Fruit fly (Drosophila melanogaster) whole organism, adult: ENCODE data around the gene CG8159.

Experiments
- CG11617 ChIP-seq: fragments of 200-800 bp; sonication (Bioruptor generic); optimal IDR thresholded peaks from 2 replicates; lab custom pipeline; 2017; ENCODE audit warnings: mild to moderate bottlenecking, missing biosample characterization, missing genetic modification reagents, missing genetic modification characterization
- CG7045 ChIP-seq: fragments of 200-800 bp; sonication (Bioruptor generic); optimal IDR thresholded peaks from 2 replicates; lab custom pipeline; 2017; ENCODE audit warnings: missing biosample characterization, mild to moderate bottlenecking, missing genetic modification characterization
- CG7101 ChIP-seq: fragments of 200-800 bp; sonication (Bioruptor generic); optimal IDR thresholded peaks from 2 replicates; lab custom pipeline; 2018; ENCODE audit warnings: missing biosample characterization, mild to moderate bottlenecking, missing genetic modification characterization, moderate library complexity
- Clk ChIP-seq: fragments of 200-800 bp; sonication (Bioruptor generic); optimal IDR thresholded peaks from 2 replicates; lab custom pipeline; 2017; ENCODE audit warnings: missing biosample characterization, missing genetic modification characterization
- Crg-1 ChIP-seq: fragments of 200-800 bp; sonication (Bioruptor generic); optimal IDR thresholded peaks from 2 replicates; lab custom pipeline; 2016; ENCODE audit warnings: missing biosample characterization, missing genetic modification characterization
- Mnt ChIP-seq: fragments of 200-800 bp; sonication (Bioruptor generic); optimal IDR thresholded peaks from 2 replicates; lab custom pipeline; 2016; ENCODE audit warnings: missing biosample characterization, mild to moderate bottlenecking, missing genetic modification characterization
- bab1 ChIP-seq: fragments of 200-800 bp; sonication (Bioruptor generic); optimal IDR thresholded peaks from 3 replicates; lab custom pipeline; 2019; ENCODE audit warnings: missing biosample characterization, mild to moderate bottlenecking, missing genetic modification characterization, moderate library complexity
- kay ChIP-seq: fragments of 200-800 bp; sonication (Bioruptor generic); peaks from one replicate; lab custom pipeline; 2016; ENCODE audit warnings: missing biosample characterization, missing genetic modification characterization, borderline replicate concordance

Gene CG8159

dm6 chr3R:8769094-8769493 is 42.4 kb downstream of the CG8159 start, which contains the start of gene CG8236:
TSS of gene CG8236 (plus strand) at chr3R:8769394.
- TF ChIP-seq CG7101 (tag; lab: Kevin White, UChicago): no peak
- TF ChIP-seq Crg-1 (GFP tag; lab: Kevin White, UChicago): no peak
- no peak for TF ChIP-seq bab1
- TF ChIP-seq Clk: no peak
- TF ChIP-seq Mnt (GFP tag; lab: Kevin White, UChicago): no peak

DNA sequence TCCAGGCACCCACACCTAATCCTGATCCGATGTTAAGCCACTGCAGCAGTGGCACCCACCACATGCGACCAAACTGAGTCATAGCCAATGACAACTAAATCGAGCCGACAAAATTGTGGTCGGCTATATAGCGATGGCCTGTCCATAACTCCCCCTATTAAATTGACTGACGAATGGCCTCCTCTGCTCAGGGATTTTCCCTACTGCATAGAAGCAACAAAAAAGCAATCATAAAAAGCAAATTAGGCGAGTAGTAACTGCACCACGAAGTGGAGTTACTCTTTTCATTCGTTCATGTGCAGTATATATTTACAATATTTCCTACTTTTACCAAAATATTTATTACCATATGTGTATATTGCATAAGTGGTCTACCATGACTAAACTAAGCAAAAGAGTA is 45.9 kb downstream of the CG8159 start, which contains the start of gene CG13318:
Gene CG13318, minus strand, starts transcription at position 101 of the 400 bp plus-strand sequence.
- TF ChIP-seq CG7045 (GFP tag; lab: Kevin White, UChicago) (no peak), Clk (no peak)

dm6 chr3R:8773135-8773534 is 46.5 kb downstream of the CG8159 start, which contains the start of gene CG34301:
TSS of gene CG34301 (plus strand) at chr3R:8773435.
- TF ChIP-seq CG11617 (GFP tag; lab: Kevin White, UChicago) (no peak), kay (GFP tag; lab: Kevin White, UChicago) (peak; percentile 86)
